Worm (Caenorhabditis elegans) whole organism, young adult: Measurements from ENCODE around the gene K11H3.8.

Experiments used
- F10E7.11 ChIP-seq: sonication (generic microtip); optimal IDR thresholded peaks from 2 replicates; lab custom pipeline; 2017; ENCODE audit warnings: mild to moderate bottlenecking, missing genetic modification characterization, moderate library complexity, missing compliant biosample characterization
- F37B4.10 ChIP-seq: fragments of 200-800 bp; sonication (Bioruptor generic); IDR thresholded peaks from 2 replicates; pipeline ENCODE4 v1.3.6; 2022; ENCODE audit warnings: missing genetic modification characterization, missing compliant biosample characterization
- F39B2.1 ChIP-seq: fragments of 200-800 bp; sonication (Bioruptor generic); IDR thresholded peaks from 2 replicates; pipeline ENCODE4 v1.3.6; 2022; ENCODE audit warnings: missing genetic modification reagents, missing genetic modification characterization, missing compliant biosample characterization
- F49E8.2 ChIP-seq: sonication (generic microtip); optimal IDR thresholded peaks from 3 replicates; lab custom pipeline; 2017; ENCODE audit warnings: missing genetic modification characterization, mild to moderate bottlenecking, missing compliant biosample characterization, antibody characterized with exemption, moderate library complexity; ENCODE audit not compliant: insufficient read depth
- F52B5.7 ChIP-seq: sonication (generic microtip); optimal IDR thresholded peaks from 2 replicates; lab custom pipeline; 2016; ENCODE audit warnings: mild to moderate bottlenecking, missing genetic modification characterization, missing compliant biosample characterization
- F55B11.4 ChIP-seq: sonication (generic microtip); optimal IDR thresholded peaks from 2 replicates; lab custom pipeline; 2016; ENCODE audit warnings: missing compliant biosample characterization, missing genetic modification characterization, borderline replicate concordance; ENCODE audit not compliant: insufficient read depth
- T26A5.8 ChIP-seq: sonication (generic microtip); optimal IDR thresholded peaks from 2 replicates; lab custom pipeline; 2016; ENCODE audit warnings: missing genetic modification characterization, missing compliant biosample characterization
- Y53F4B.3 ChIP-seq: fragments of 200-800 bp; sonication (Bioruptor generic); IDR thresholded peaks from 2 replicates; pipeline ENCODE4 v1.3.6; 2022; ENCODE audit warnings: missing genetic modification reagents, missing genetic modification characterization, missing compliant biosample characterization
- Y56A3A.18 ChIP-seq: fragments of 200-800 bp; sonication (Bioruptor generic); IDR thresholded peaks from 2 replicates; pipeline ENCODE4 v1.3.6; 2022; ENCODE audit warnings: missing genetic modification reagents, missing genetic modification characterization, missing compliant biosample characterization
- Y79H2A.3 ChIP-seq: fragments of 200-800 bp; sonication (Bioruptor generic); conservative IDR thresholded peaks from 2 replicates; pipeline ENCODE4 v1.3.6; 2022; ENCODE audit warnings: missing genetic modification reagents, missing genetic modification characterization, missing compliant biosample characterization
- Y95B8A.8 ChIP-seq: fragments of 200-800 bp; sonication (Bioruptor generic); IDR thresholded peaks from 2 replicates; pipeline ENCODE4 v1.3.6; 2022; ENCODE audit warnings: missing genetic modification reagents, missing genetic modification characterization, missing compliant biosample characterization
- aptf-3 ChIP-seq: fragments of 200-800 bp; sonication (Bioruptor generic); IDR thresholded peaks from 2 replicates; pipeline ENCODE4 v1.3.6; 2022; ENCODE audit warnings: missing genetic modification characterization, missing compliant biosample characterization
- attf-6 ChIP-seq: fragments of 200-800 bp; sonication (Bioruptor generic); IDR thresholded peaks from 2 replicates; pipeline ENCODE4 v1.3.6; 2022; ENCODE audit warnings: missing genetic modification reagents, missing genetic modification characterization, missing compliant biosample characterization
- bed-2 ChIP-seq: fragments of 200-800 bp; sonication (Bioruptor generic); IDR thresholded peaks from 2 replicates; pipeline ENCODE4 v1.3.6; 2022; ENCODE audit warnings: missing genetic modification reagents, missing genetic modification characterization, missing compliant biosample characterization
- cebp-1 ChIP-seq, 2 experiments: fragments of 200-800 bp in 1 of 2; sonication (Bioruptor generic) in 1 of 2; sonication (generic microtip) in 1 of 2; IDR thresholded peaks in 1 of 2; optimal IDR thresholded peaks in 1 of 2; 2 replicates each; pipeline versions ENCODE4 v1.3.6 to Lab custom; 2017 to 2022; ENCODE audit warnings: missing compliant biosample characterization in 2 of 2, missing genetic modification characterization in 2 of 2, mild to moderate bottlenecking in 1 of 2, missing genetic modification reagents in 1 of 2, moderate library complexity in 1 of 2
- cebp-2 ChIP-seq: fragments of 200-800 bp; sonication (Bioruptor generic); IDR thresholded peaks from 2 replicates; pipeline ENCODE4 v1.3.6; 2022; ENCODE audit warnings: missing genetic modification characterization, missing compliant biosample characterization
- ceh-100 ChIP-seq: fragments of 200-800 bp; sonication (Bioruptor generic); IDR thresholded peaks from 2 replicates; pipeline ENCODE4 v1.3.6; 2022; ENCODE audit warnings: missing genetic modification reagents, missing genetic modification characterization, missing compliant biosample characterization
- ceh-79 ChIP-seq: sonication (generic microtip); optimal IDR thresholded peaks from 2 replicates; lab custom pipeline; 2017; ENCODE audit warnings: mild to moderate bottlenecking, missing genetic modification characterization, missing compliant biosample characterization
- dox-1 ChIP-seq: fragments of 200-800 bp; sonication (Bioruptor generic); IDR thresholded peaks from 2 replicates; pipeline ENCODE4 v1.3.6; 2022; ENCODE audit warnings: missing genetic modification reagents, missing genetic modification characterization, missing compliant biosample characterization
- dpl-1 ChIP-seq: fragments of 150-350 bp; optimal IDR thresholded peaks from 2 replicates; lab custom pipeline; 2014; ENCODE audit warnings: missing biosample characterization, missing genetic modification reagents, missing genetic modification characterization
- efl-1 ChIP-seq: fragments of 150-350 bp; optimal IDR thresholded peaks from 2 replicates; lab custom pipeline; 2014; ENCODE audit warnings: missing biosample characterization, missing genetic modification reagents, missing genetic modification characterization
- egl-44 ChIP-seq: fragments of 200-800 bp; sonication (Bioruptor generic); IDR thresholded peaks from 2 replicates; pipeline ENCODE4 v1.3.6; 2022; ENCODE audit warnings: missing genetic modification reagents, missing genetic modification characterization, missing compliant biosample characterization
- ekl-4 ChIP-seq: fragments of 200-800 bp; sonication (Bioruptor generic); IDR thresholded peaks from 2 replicates; pipeline ENCODE4 v1.3.6; 2022; ENCODE audit warnings: missing genetic modification reagents, missing genetic modification characterization, missing compliant biosample characterization
- ets-4 ChIP-seq: fragments of 200-800 bp; sonication (Bioruptor generic); optimal IDR thresholded peaks from 2 replicates; lab custom pipeline; 2018; ENCODE audit warnings: mild to moderate bottlenecking, missing genetic modification characterization, missing compliant biosample characterization
- hmg-1.2 ChIP-seq: fragments of 200-800 bp; sonication (Bioruptor generic); IDR thresholded peaks from 2 replicates; pipeline ENCODE4 v1.3.6; 2022; ENCODE audit warnings: missing genetic modification reagents, missing genetic modification characterization, missing compliant biosample characterization
- let-607 ChIP-seq, 2 experiments: fragments of 200-800 bp in 1 of 2; sonication (Bioruptor generic) in 1 of 2; sonication (generic microtip) in 1 of 2; optimal IDR thresholded peaks; 2 replicates each; lab custom pipeline; 2016 to 2018; ENCODE audit warnings: mild to moderate bottlenecking in 2 of 2, missing compliant biosample characterization in 2 of 2, missing genetic modification characterization in 2 of 2, moderate library complexity in 2 of 2, missing genotype in 1 of 2
- lin-35 ChIP-seq, 3 experiments: fragments of 150-350 bp in 2 of 3; sonication (generic microtip) in 1 of 3; optimal IDR thresholded peaks; 2 replicates each; lab custom pipeline; 2014 to 2018; ENCODE audit warnings: missing biosample characterization in 3 of 3, missing genetic modification characterization in 3 of 3, missing genetic modification reagents in 3 of 3
- lir-1 ChIP-seq: fragments of 200-800 bp; sonication (Bioruptor generic); conservative IDR thresholded peaks from 2 replicates; pipeline ENCODE4 v1.3.6; 2022; ENCODE audit warnings: missing genetic modification reagents, missing genetic modification characterization, missing compliant biosample characterization
- lsy-27 ChIP-seq: sonication (generic microtip); optimal IDR thresholded peaks from 2 replicates; lab custom pipeline; 2017; ENCODE audit warnings: missing genetic modification characterization, mild to moderate bottlenecking, missing compliant biosample characterization, antibody characterized with exemption, missing genotype, borderline replicate concordance; ENCODE audit not compliant: insufficient read depth
- madf-3 ChIP-seq: fragments of 200-800 bp; sonication (Bioruptor generic); IDR thresholded peaks from 2 replicates; pipeline ENCODE4 v1.3.6; 2022; ENCODE audit warnings: missing genetic modification reagents, missing genetic modification characterization, missing compliant biosample characterization
- madf-6 ChIP-seq: fragments of 200-800 bp; sonication (Bioruptor generic); IDR thresholded peaks from 2 replicates; pipeline ENCODE4 v1.3.6; 2022; ENCODE audit warnings: missing genetic modification reagents, missing genetic modification characterization, missing compliant biosample characterization
- mes-4 ChIP-seq: sonication (generic microtip); optimal IDR thresholded peaks from 2 replicates; lab custom pipeline; 2016; ENCODE audit warnings: missing genotype, missing genetic modification characterization, missing compliant biosample characterization
- nfya-1 ChIP-seq: sonication (generic microtip); optimal IDR thresholded peaks from 2 replicates; lab custom pipeline; 2017; ENCODE audit warnings: antibody characterized with exemption, missing compliant biosample characterization, missing genetic modification characterization, borderline replicate concordance; ENCODE audit not compliant: insufficient read depth
- nfyb-1 ChIP-seq: fragments of 200-800 bp; sonication (Bioruptor generic); IDR thresholded peaks from 2 replicates; pipeline ENCODE4 v1.3.6; 2022; ENCODE audit warnings: missing genetic modification reagents, missing genetic modification characterization, missing compliant biosample characterization
- nhr-120 ChIP-seq: fragments of 200-800 bp; sonication (Bioruptor generic); IDR thresholded peaks from 2 replicates; pipeline ENCODE4 v1.3.6; 2022; ENCODE audit warnings: missing genetic modification characterization, missing compliant biosample characterization
- nhr-179 ChIP-seq: sonication (generic microtip); optimal IDR thresholded peaks from 2 replicates; lab custom pipeline; 2016; ENCODE audit warnings: mild to moderate bottlenecking, missing genetic modification characterization, missing compliant biosample characterization
- snpc-3.4 ChIP-seq: sonication (generic microtip); optimal IDR thresholded peaks from 2 replicates; lab custom pipeline; 2017; ENCODE audit warnings: missing genetic modification characterization, mild to moderate bottlenecking, missing compliant biosample characterization, antibody characterized with exemption, moderate library complexity, missing genotype, missing genetic modification reagents
- snpc-4 ChIP-seq, 5 experiments: fragments of 150-350 bp in 1 of 5; sonication (generic microtip) in 4 of 5; optimal IDR thresholded peaks; 2 replicates each; lab custom pipeline; 2014 to 2018; ENCODE audit warnings: missing genetic modification characterization in 5 of 5, missing biosample characterization in 3 of 5, antibody characterized with exemption in 2 of 5, mild to moderate bottlenecking in 2 of 5, missing compliant biosample characterization in 2 of 5, missing genotype in 2 of 5, moderate library complexity in 2 of 5, missing genetic modification reagents in 1 of 5
- tbx-9 ChIP-seq: sonication (generic microtip); optimal IDR thresholded peaks from 2 replicates; lab custom pipeline; 2016; ENCODE audit warnings: borderline replicate concordance, missing genetic modification characterization, inconsistent platforms, missing compliant biosample characterization
- tlf-1 ChIP-seq: fragments of 200-800 bp; sonication (Bioruptor generic); optimal IDR thresholded peaks from 2 replicates; lab custom pipeline; 2018; ENCODE audit warnings: mild to moderate bottlenecking, missing genetic modification characterization, missing compliant biosample characterization
- unc-62 ChIP-seq: fragments of 150-350 bp; optimal IDR thresholded peaks from 2 replicates; lab custom pipeline; 2014; ENCODE audit warnings: missing biosample characterization, missing genetic modification reagents, missing genetic modification characterization
- xnd-1 ChIP-seq: sonication (generic microtip); optimal IDR thresholded peaks from 2 replicates; lab custom pipeline; 2016; ENCODE audit warnings: missing genotype, missing genetic modification reagents, missing genetic modification characterization, missing compliant biosample characterization
- zfh-2 ChIP-seq: fragments of 200-800 bp; sonication (Bioruptor generic); conservative IDR thresholded peaks from 2 replicates; pipeline ENCODE4 v1.3.6; 2022; ENCODE audit warnings: missing genetic modification reagents, missing genetic modification characterization, missing compliant biosample characterization
- ztf-26 ChIP-seq: sonication (generic microtip); optimal IDR thresholded peaks from 2 replicates; lab custom pipeline; 2017; ENCODE audit warnings: missing genetic modification characterization, missing compliant biosample characterization
- ztf-28 ChIP-seq: fragments of 200-800 bp; sonication (Bioruptor generic); IDR thresholded peaks from 2 replicates; pipeline ENCODE4 v1.3.6; 2022; ENCODE audit warnings: missing genetic modification reagents, missing genetic modification characterization, missing compliant biosample characterization
- ztf-3 ChIP-seq: fragments of 200-800 bp; sonication (Bioruptor generic); optimal IDR thresholded peaks from 2 replicates; lab custom pipeline; 2018; ENCODE audit warnings: mild to moderate bottlenecking, missing genetic modification characterization, missing compliant biosample characterization

Gene K11H3.8

ce11 chrIII:9825073-9825828, 9.7 kb upstream of the K11H3.8 start, which contains the start of gene ZK632.9 (continued):
- no peak for TF ChIP-seq ztf-28 (GFP tag; lab: Robert Waterston, UW)
- TF ChIP-seq egl-44 (GFP tag; lab: Robert Waterston, UW), result no peak
- TF ChIP-seq zfh-2 (GFP tag; lab: Robert Waterston, UW), result peak; percentile 75
- TF ChIP-seq dpl-1 (GFP tag; lab: Kevin White, UChicago), result no peak
- no peak for TF ChIP-seq F55B11.4 (tag; lab: Kevin White, UChicago)
- no peak for TF ChIP-seq T26A5.8 (tag; lab: Kevin White, UChicago)
- no peak for TF ChIP-seq nfyb-1 (GFP tag; lab: Robert Waterston, UW)
- TF ChIP-seq unc-62 (GFP tag; lab: Kevin White, UChicago), result no peak
- TF ChIP-seq Y95B8A.8, result no peak
- peak; percentile 58 for TF ChIP-seq tbx-9
- TF ChIP-seq tlf-1, result no peak
- TF ChIP-seq snpc-4 (GFP tag; optimal IDR thresholded peaks at IDR 0.05; lab: Kevin White, UChicago), result no peak
- no peak for TF ChIP-seq snpc-4 (tag; optimal IDR thresholded peaks at IDR 0.05; lab: Kevin White, UChicago)
- no peak for TF ChIP-seq attf-6 (GFP tag; lab: Robert Waterston, UW)
- TF ChIP-seq xnd-1 (tag; lab: Kevin White, UChicago), result peak; percentile 34
- peak; percentile 65; the same call in 1 of the 2 replicates for TF ChIP-seq madf-3
- no peak for TF ChIP-seq cebp-1 (GFP tag; IDR thresholded peaks at IDR 0.05; lab: Robert Waterston, UW)
- no peak for TF ChIP-seq cebp-1 (tag; optimal IDR thresholded peaks at IDR 0.05; lab: Kevin White, UChicago)
- no peak for TF ChIP-seq nhr-120
- TF ChIP-seq ekl-4 (GFP tag; lab: Robert Waterston, UW), result no peak
- peak; percentile 27 for TF ChIP-seq hmg-1.2 (GFP tag; lab: Robert Waterston, UW)
- no peak for TF ChIP-seq lir-1
- no peak for TF ChIP-seq bed-2 (GFP tag; lab: Robert Waterston, UW)
- peak; percentile 26 for TF ChIP-seq snpc-3.4 (tag; lab: Kevin White, UChicago)
- TF ChIP-seq Y79H2A.3 (GFP tag; lab: Robert Waterston, UW), result 0 out of 2 replicates have a peak, but pooled peaks have one; percentile 10
- TF ChIP-seq Y53F4B.3, result no peak
- no peak for TF ChIP-seq F37B4.10 (GFP tag; lab: Robert Waterston, UW)
- no peak for TF ChIP-seq aptf-3 (GFP tag; lab: Robert Waterston, UW)
- no peak for TF ChIP-seq F49E8.2
- no peak for TF ChIP-seq ztf-3 (GFP tag; lab: Kevin White, UChicago)
- no peak for TF ChIP-seq lsy-27 (tag; lab: Kevin White, UChicago)
- TF ChIP-seq ets-4, result no peak
- TF ChIP-seq F10E7.11 (tag; lab: Kevin White, UChicago), result no peak
- no peak for TF ChIP-seq ceh-100 (GFP tag; lab: Robert Waterston, UW)
- TF ChIP-seq cebp-2 (GFP tag; lab: Robert Waterston, UW), result no peak
- TF ChIP-seq nfya-1, result no peak
- TF ChIP-seq Y56A3A.18, result no peak
- no peak for TF ChIP-seq F52B5.7
- peak; percentile 31 for TF ChIP-seq dox-1 (GFP tag; lab: Robert Waterston, UW)
- TF ChIP-seq mes-4, result no peak
- no peak for TF ChIP-seq F39B2.1
- peak; percentile 74 for TF ChIP-seq efl-1 (GFP tag; lab: Kevin White, UChicago)
- no peak for TF ChIP-seq ceh-79 (tag; lab: Kevin White, UChicago)
- TF ChIP-seq madf-6 (GFP tag; lab: Robert Waterston, UW), result peak; percentile 79
- TF ChIP-seq lin-35 (GFP tag; optimal IDR thresholded peaks at IDR 0.05; lab: Kevin White, UChicago), result no peak
- TF ChIP-seq nhr-179 (tag; lab: Kevin White, UChicago), result no peak
- peak in 1 of 2 experiments; percentile 30 for TF ChIP-seq let-607 (tag; optimal IDR thresholded peaks at IDR 0.05; lab: Kevin White, UChicago)
- no peak for TF ChIP-seq ztf-26 (tag; lab: Kevin White, UChicago)
